Worm (Caenorhabditis elegans) whole organism, early embryonic: ENCODE measurements around the gene ZK54.3.

Experiments
- B0310.2 ChIP-seq: sonication (generic microtip); optimal IDR thresholded peaks from 2 replicates; lab custom pipeline; 2016; ENCODE audit warnings: mild to moderate bottlenecking, missing genetic modification characterization, missing compliant biosample characterization
- F13C5.2 ChIP-seq: sonication (generic microtip); optimal IDR thresholded peaks from 2 replicates; lab custom pipeline; 2017; ENCODE audit warnings: mild to moderate bottlenecking, missing genetic modification characterization, inconsistent platforms, missing compliant biosample characterization
- aly-1 ChIP-seq: sonication (generic microtip); optimal IDR thresholded peaks from 2 replicates; lab custom pipeline; 2016; ENCODE audit warnings: missing genetic modification characterization, missing compliant biosample characterization
- ama-1 ChIP-seq: fragments of 150-350 bp; optimal IDR thresholded peaks from 2 replicates; lab custom pipeline; 2014
- ceh-13 ChIP-seq: fragments of 200-800 bp; sonication (Bioruptor generic); optimal IDR thresholded peaks from 2 replicates; lab custom pipeline; 2018; ENCODE audit warnings: mild to moderate bottlenecking, missing genetic modification characterization, missing compliant biosample characterization
- ceh-36 ChIP-seq: sonication (generic microtip); optimal IDR thresholded peaks from 2 replicates; lab custom pipeline; 2016; ENCODE audit warnings: missing genetic modification characterization, inconsistent platforms, missing compliant biosample characterization
- ets-7 ChIP-seq: sonication (generic microtip); optimal IDR thresholded peaks from 2 replicates; lab custom pipeline; 2016; ENCODE audit warnings: missing genotype, missing genetic modification characterization, missing compliant biosample characterization
- flt-1 ChIP-seq: fragments of 200-800 bp; sonication (Bioruptor generic); IDR thresholded peaks from 2 replicates; pipeline ENCODE4 v1.3.6; 2022; ENCODE audit warnings: missing genetic modification characterization, missing compliant biosample characterization
- hmbx-1 ChIP-seq: sonication (generic microtip); optimal IDR thresholded peaks from 2 replicates; lab custom pipeline; 2016; ENCODE audit warnings: mild to moderate bottlenecking, missing genetic modification characterization, missing compliant biosample characterization
- hmg-4 ChIP-seq: fragments of 200-800 bp; sonication (Bioruptor generic); optimal IDR thresholded peaks from 2 replicates; lab custom pipeline; 2018; ENCODE audit warnings: mild to moderate bottlenecking, missing genetic modification characterization, missing compliant biosample characterization
- hnd-1 ChIP-seq: sonication (generic microtip); optimal IDR thresholded peaks from 2 replicates; lab custom pipeline; 2016; ENCODE audit warnings: missing genetic modification characterization, missing compliant biosample characterization
- pes-1 ChIP-seq: fragments of 200-800 bp; sonication (Bioruptor generic); IDR thresholded peaks from 2 replicates; pipeline ENCODE4 v1.3.6; 2022; ENCODE audit warnings: missing genetic modification reagents, missing genetic modification characterization, missing compliant biosample characterization
- scrt-1 ChIP-seq: fragments of 200-800 bp; sonication (Bioruptor generic); IDR thresholded peaks from 2 replicates; pipeline ENCODE4 v1.3.6; 2022; ENCODE audit warnings: missing genetic modification characterization, missing compliant biosample characterization
- sea-1 ChIP-seq: fragments of 200-800 bp; sonication (Bioruptor generic); conservative IDR thresholded peaks from 2 replicates; pipeline ENCODE4 v1.3.6; 2022; ENCODE audit warnings: missing genetic modification characterization, missing compliant biosample characterization
- tbx-11 ChIP-seq: fragments of 200-800 bp; sonication (Bioruptor generic); IDR thresholded peaks from 2 replicates; pipeline ENCODE4 v1.3.6; 2022; ENCODE audit warnings: missing genetic modification characterization, missing compliant biosample characterization
- tbx-37 ChIP-seq: fragments of 200-800 bp; sonication (Bioruptor generic); conservative IDR thresholded peaks from 2 replicates; pipeline ENCODE4 v1.3.6; 2022; ENCODE audit warnings: missing genetic modification reagents, missing genetic modification characterization, missing compliant biosample characterization
- tra-4 ChIP-seq: sonication (generic microtip); optimal IDR thresholded peaks from 2 replicates; lab custom pipeline; 2017; ENCODE audit warnings: missing genetic modification characterization, missing compliant biosample characterization

The ZK54.3 gene

ce11 chrX:17428803-17429202, 38.0 kb downstream of the ZK54.3 start, which contains the start of gene pbo-6:
TSS of gene pbo-6 (plus strand) at chrX:17429042.
- TF ChIP-seq tbx-37: no peak
- TF ChIP-seq ets-7 (tag; lab: Kevin White, UChicago): no peak

- TF ChIP-seq hmbx-1 (tag; lab: Kevin White, UChicago) (no peak), flt-1 (GFP tag; lab: Robert Waterston, UW) (no peak), tbx-11 (GFP tag; lab: Robert Waterston, UW) (no peak), B0310.2 (tag; lab: Kevin White, UChicago) (no peak), ama-1 (no peak)
Observed at ce11 chrX:17427778-17428177, 39.0 kb downstream of the ZK54.3 start.

- TF ChIP-seq flt-1 (GFP tag; lab: Robert Waterston, UW) (no peak), tbx-37 (no peak), F13C5.2 (tag; lab: Kevin White, UChicago) (no peak), tbx-11 (GFP tag; lab: Robert Waterston, UW) (no peak), hmbx-1 (tag; lab: Kevin White, UChicago) (no peak), ceh-13 (no peak), aly-1 (tag; lab: Kevin White, UChicago) (no peak), tra-4 (tag; lab: Kevin White, UChicago) (no peak)
Observed at ce11 chrX:17426712-17427111, 40.1 kb downstream of the ZK54.3 start.

- TF ChIP-seq hnd-1 (tag; lab: Kevin White, UChicago) (no peak), hmg-4 (GFP tag; lab: Kevin White, UChicago) (no peak), hmbx-1 (tag; lab: Kevin White, UChicago) (no peak), flt-1 (GFP tag; lab: Robert Waterston, UW) (no peak), B0310.2 (tag; lab: Kevin White, UChicago) (no peak), sea-1 (no peak), scrt-1 (GFP tag; lab: Robert Waterston, UW) (no peak), tbx-37 (no peak), ceh-36 (tag; lab: Kevin White, UChicago) (no peak), ama-1 (no peak), tra-4 (tag; lab: Kevin White, UChicago) (no peak), aly-1 (tag; lab: Kevin White, UChicago) (no peak), F13C5.2 (tag; lab: Kevin White, UChicago) (no peak), ets-7 (tag; lab: Kevin White, UChicago) (no peak)
Observed at ce11 chrX:17424595-17424913, 42.3 kb downstream of the ZK54.3 start.

ce11 chrX:17423894-17424594, 42.8 kb downstream of the ZK54.3 start:
- TF ChIP-seq pes-1 (GFP tag; lab: Robert Waterston, UW) (no peak), ets-7 (tag; lab: Kevin White, UChicago) (no peak), tbx-11 (GFP tag; lab: Robert Waterston, UW) (no peak), hmg-4 (GFP tag; lab: Kevin White, UChicago) (no peak), aly-1 (tag; lab: Kevin White, UChicago) (no peak), flt-1 (GFP tag; lab: Robert Waterston, UW) (no peak), tbx-37 (no peak), ceh-36 (tag; lab: Kevin White, UChicago) (no peak), hmbx-1 (tag; lab: Kevin White, UChicago) (no peak), F13C5.2 (tag; lab: Kevin White, UChicago) (no peak), B0310.2 (tag; lab: Kevin White, UChicago) (no peak), scrt-1 (GFP tag; lab: Robert Waterston, UW) (no peak), tra-4 (tag; lab: Kevin White, UChicago) (no peak), ama-1 (no peak), ceh-13 (no peak), sea-1 (no peak), hnd-1 (tag; lab: Kevin White, UChicago) (no peak)

- TF ChIP-seq B0310.2 (tag; lab: Kevin White, UChicago): no peak
- TF ChIP-seq ama-1: no peak
- no peak for TF ChIP-seq ceh-13
- TF ChIP-seq pes-1 (GFP tag; lab: Robert Waterston, UW): no peak
- TF ChIP-seq tbx-11 (GFP tag; lab: Robert Waterston, UW): no peak
- no peak for TF ChIP-seq scrt-1 (GFP tag; lab: Robert Waterston, UW)
- TF ChIP-seq hnd-1 (tag; lab: Kevin White, UChicago): no peak
- TF ChIP-seq ceh-36 (tag; lab: Kevin White, UChicago): no peak
- TF ChIP-seq F13C5.2 (tag; lab: Kevin White, UChicago): no peak
- TF ChIP-seq hmg-4 (GFP tag; lab: Kevin White, UChicago): no peak
- no peak for TF ChIP-seq tbx-37
- no peak for TF ChIP-seq flt-1 (GFP tag; lab: Robert Waterston, UW)
- TF ChIP-seq ets-7 (tag; lab: Kevin White, UChicago): no peak
- no peak for TF ChIP-seq tra-4 (tag; lab: Kevin White, UChicago)
- no peak for TF ChIP-seq hmbx-1 (tag; lab: Kevin White, UChicago)
- no peak for TF ChIP-seq aly-1 (tag; lab: Kevin White, UChicago)
- TF ChIP-seq sea-1: no peak
Observed at ce11 chrX:17422593-17422992, 44.2 kb downstream of the ZK54.3 start.

- TF ChIP-seq B0310.2 (tag; lab: Kevin White, UChicago) (no peak), aly-1 (tag; lab: Kevin White, UChicago) (no peak), ama-1 (no peak), ceh-13 (no peak), sea-1 (no peak), hmg-4 (GFP tag; lab: Kevin White, UChicago) (no peak), tbx-37 (no peak), tra-4 (tag; lab: Kevin White, UChicago) (no peak), pes-1 (GFP tag; lab: Robert Waterston, UW) (no peak), flt-1 (GFP tag; lab: Robert Waterston, UW) (no peak), ets-7 (tag; lab: Kevin White, UChicago) (no peak), hnd-1 (tag; lab: Kevin White, UChicago) (no peak)
Observed at ce11 chrX:17421532-17422078, 45.2 kb downstream of the ZK54.3 start, which contains the start of gene osm-11. TSS of gene osm-11 (minus strand) at chrX:17421582.
